Fruit fly (Drosophila melanogaster) Kc167 (cell line): ENCODE measurements around the gene Pgd.

Experiments used
- Myc ChIP-seq: fragments of >200 bp; optimal IDR thresholded peaks from 2 replicates; lab custom pipeline; 2017; ENCODE audit warnings: missing external identifiers
- Sin3A ChIP-seq: fragments of >200 bp; optimal IDR thresholded peaks from 2 replicates; lab custom pipeline; 2018; ENCODE audit warnings: missing external identifiers
- h ChIP-seq: fragments of >200 bp; optimal IDR thresholded peaks from 3 replicates; lab custom pipeline; 2018; ENCODE audit warnings: missing external identifiers
- insv ChIP-seq: fragments of >200 bp; optimal IDR thresholded peaks from 3 replicates; lab custom pipeline; 2018; ENCODE audit warnings: missing external identifiers
- psq ChIP-seq: fragments of >200 bp; optimal IDR thresholded peaks from 2 replicates; lab custom pipeline; 2017; ENCODE audit warnings: missing external identifiers
- ttk ChIP-seq: sonication (Bioruptor generic); optimal IDR thresholded peaks from 2 replicates; lab custom pipeline; 2017; ENCODE audit warnings: missing external identifiers

Gene Pgd

DNA sequence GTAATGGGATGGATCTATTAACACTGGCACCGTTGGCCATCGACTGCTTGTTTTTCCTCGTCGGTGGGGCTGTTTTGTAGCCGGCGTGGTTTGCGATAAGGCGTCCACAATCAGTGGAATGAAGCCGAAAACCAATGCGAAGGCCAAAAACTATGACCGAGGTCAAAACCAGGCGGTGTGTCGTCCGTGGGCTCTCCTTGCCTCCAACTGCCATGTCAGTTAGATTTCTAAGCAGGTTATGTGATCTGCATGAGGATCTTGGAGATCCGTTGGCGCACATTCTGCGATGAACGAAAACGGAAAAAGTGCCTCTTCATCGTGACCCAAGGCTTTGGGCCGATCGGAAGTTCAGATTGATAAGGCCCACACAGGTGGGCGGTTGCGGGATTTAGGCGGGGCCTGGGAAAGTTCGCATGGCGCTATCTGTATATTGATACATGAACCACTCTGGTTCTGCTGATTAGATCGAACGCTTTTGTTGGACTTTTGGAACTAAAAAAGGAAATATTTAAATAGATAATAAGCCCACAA lies 30.4 kb downstream of the Pgd start, which contains the start of gene Cyp4d14:
Gene Cyp4d14, minus strand, starts transcription at position 51 of the 531 bp plus-strand sequence.
- no peak for TF ChIP-seq Sin3A (lab: Kevin White, UChicago)
- TF ChIP-seq ttk: no peak
- TF ChIP-seq Myc: no peak
- no peak for TF ChIP-seq h (lab: Kevin White, UChicago)
- TF ChIP-seq insv (lab: Kevin White, UChicago): no peak
- TF ChIP-seq psq (lab: Kevin White, UChicago): no peak

DNA sequence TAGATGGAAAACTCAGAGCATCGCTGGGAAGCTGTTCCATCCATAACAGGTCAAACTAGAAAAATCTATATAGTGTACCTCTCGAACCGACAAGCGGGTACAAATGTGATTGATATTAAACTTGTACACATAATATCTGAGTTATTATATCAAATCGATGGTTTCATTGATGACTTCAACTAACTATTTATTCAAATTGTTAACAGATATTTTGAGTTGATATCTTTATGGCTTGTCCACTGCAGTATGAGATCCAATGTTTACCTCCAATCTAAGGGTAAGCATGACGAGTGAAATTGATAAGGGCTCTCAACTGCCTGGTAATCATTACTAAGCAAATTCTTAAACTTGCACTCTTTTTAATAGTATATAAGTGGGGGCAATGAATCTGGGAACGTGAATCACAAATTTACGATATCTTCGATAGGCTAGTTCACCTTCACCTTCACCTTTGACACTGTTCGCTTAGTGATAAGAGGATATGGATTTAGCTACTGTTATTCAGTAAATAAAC lies 31.1 kb downstream of the Pgd start, which contains the start of gene Cyp4d2:
Gene Cyp4d2, plus strand, starts transcription at position 51 of the 514 bp plus-strand sequence.
- TF ChIP-seq Myc: no peak
- no peak for TF ChIP-seq Sin3A (lab: Kevin White, UChicago)
- TF ChIP-seq psq (lab: Kevin White, UChicago): no peak
- TF ChIP-seq insv (lab: Kevin White, UChicago): no peak
- TF ChIP-seq h (lab: Kevin White, UChicago): no peak
- no peak for TF ChIP-seq ttk

DNA sequence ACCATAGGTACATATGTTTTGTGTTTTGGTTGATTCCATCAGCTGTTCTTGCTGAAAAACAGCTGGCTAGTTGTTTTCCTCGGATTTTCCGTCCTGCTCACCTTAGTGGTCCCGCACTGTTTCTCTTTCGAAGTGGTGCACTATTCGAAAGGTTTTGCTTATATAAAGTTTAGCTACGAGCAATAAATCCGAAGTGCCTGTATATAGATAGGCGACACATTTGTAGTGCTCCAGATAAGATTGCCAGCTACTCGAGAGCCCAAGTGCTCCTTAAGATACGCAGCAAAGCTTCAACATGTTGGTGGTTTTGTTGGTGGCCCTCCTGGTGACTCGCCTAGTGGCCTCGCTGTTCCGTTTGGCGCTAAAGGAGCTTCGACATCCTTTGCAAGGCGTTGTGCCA lies 33.9 kb downstream of the Pgd start, which contains the start of gene Cyp4ae1:
Gene Cyp4ae1, plus strand, starts transcription at position 206 of the 400 bp plus-strand sequence.
- TF ChIP-seq Sin3A (lab: Kevin White, UChicago) (no peak), psq (lab: Kevin White, UChicago) (no peak), h (lab: Kevin White, UChicago) (no peak), ttk (no peak), insv (lab: Kevin White, UChicago) (no peak), Myc (no peak)

- no peak for TF ChIP-seq Myc
- no peak for TF ChIP-seq Sin3A (lab: Kevin White, UChicago)
- no peak for TF ChIP-seq insv (lab: Kevin White, UChicago)
- no peak for TF ChIP-seq ttk
- no peak for TF ChIP-seq psq (lab: Kevin White, UChicago)
- no peak for TF ChIP-seq h (lab: Kevin White, UChicago)
Observed at dm6 chrX:2180750-2181261, 35.9 kb downstream of the Pgd start, which contains the start of gene pn. TSS of gene pn (plus strand) at chrX:2181211.

dm6 chrX:2184563-2184962 lies 39.6 kb downstream of the Pgd start, which contains the start of the genes Nmd3 and CG17776:
TSS of gene Nmd3 (minus strand) at chrX:2184668.
TSS of gene CG17776 (plus strand) at chrX:2184725.
- no peak for TF ChIP-seq h (lab: Kevin White, UChicago)
- TF ChIP-seq insv (lab: Kevin White, UChicago): no peak
- no peak for TF ChIP-seq psq (lab: Kevin White, UChicago)

DNA sequence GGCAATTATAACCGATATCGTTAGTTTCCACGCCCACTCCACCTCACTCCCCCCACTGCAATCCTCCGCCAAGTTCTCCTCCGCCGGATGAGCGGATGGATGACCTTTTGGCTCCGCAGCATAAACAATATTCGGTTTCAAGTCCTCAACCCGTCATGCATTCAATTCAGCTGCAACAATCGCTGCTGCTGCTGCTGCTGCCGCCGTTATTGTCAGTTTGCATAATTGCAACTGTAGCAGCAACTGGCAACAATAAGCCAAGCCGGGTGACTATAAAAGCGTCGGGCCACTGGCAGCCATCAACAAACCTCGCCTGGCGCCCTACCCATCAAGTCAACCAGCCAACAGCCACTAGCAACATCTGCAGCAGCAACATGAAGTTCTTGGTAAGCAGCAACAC lies 41.6 kb downstream of the Pgd start, which contains the start of gene CG17777:
Gene CG17777, plus strand, starts transcription at position 301 of the 400 bp plus-strand sequence.
- no peak for TF ChIP-seq Sin3A (lab: Kevin White, UChicago)
- no peak for TF ChIP-seq ttk
- no peak for TF ChIP-seq insv (lab: Kevin White, UChicago)
- TF ChIP-seq psq (lab: Kevin White, UChicago): no peak
- no peak for TF ChIP-seq h (lab: Kevin White, UChicago)
- TF ChIP-seq Myc: no peak

dm6 chrX:2187520-2187919 lies 42.6 kb downstream of the Pgd start, which contains the start of gene CG3457:
TSS of gene CG3457 (plus strand) at chrX:2187820.
- TF ChIP-seq Myc (no peak), ttk (no peak), h (lab: Kevin White, UChicago) (no peak)

DNA sequence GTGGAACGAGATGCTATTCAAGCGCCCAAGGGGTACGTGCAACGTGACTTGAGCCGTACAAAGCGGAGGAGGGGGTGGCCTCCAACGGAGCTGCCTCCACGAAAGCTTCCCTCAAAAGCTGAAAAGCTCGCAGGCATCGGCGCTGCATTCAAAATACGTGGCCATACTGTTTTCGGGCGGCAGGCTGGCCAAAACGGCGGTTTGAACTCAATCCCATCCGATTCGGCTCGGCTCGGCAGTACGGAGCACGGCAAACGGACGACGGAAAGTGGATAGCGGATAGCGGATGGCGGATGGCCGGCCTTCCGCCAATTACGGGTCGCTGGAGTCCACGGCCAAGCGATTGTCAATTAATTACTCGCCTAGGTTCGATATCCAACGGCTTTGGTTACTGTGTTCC lies 44.0 kb downstream of the Pgd start, which contains the start of gene Mct1:
Gene Mct1, plus strand, starts transcription at position 301 of the 400 bp plus-strand sequence.
- TF ChIP-seq Sin3A (lab: Kevin White, UChicago) (no peak), Myc (no peak), h (lab: Kevin White, UChicago) (no peak), ttk (no peak), psq (lab: Kevin White, UChicago) (no peak), insv (lab: Kevin White, UChicago) (no peak)

DNA sequence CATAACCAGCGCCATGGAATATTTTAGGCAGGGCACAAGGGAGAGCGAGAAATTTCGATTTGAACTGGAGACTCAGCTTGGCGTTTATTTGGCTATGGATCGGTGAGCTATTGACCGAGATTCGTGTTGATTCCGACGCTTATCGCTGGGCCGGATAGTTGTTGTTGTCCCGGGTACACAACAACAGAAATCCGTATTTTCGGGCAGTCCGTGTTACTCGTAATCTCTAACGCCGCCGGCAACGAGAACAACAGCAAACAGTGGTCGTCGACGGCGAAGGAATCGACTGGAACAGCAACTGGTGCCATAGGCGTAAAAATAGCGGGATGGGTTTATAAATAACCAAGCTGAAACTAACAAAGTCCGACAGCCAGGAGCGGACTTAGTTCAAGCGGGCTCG lies 47.0 kb downstream of the Pgd start:
- TF ChIP-seq ttk (no peak), Sin3A (lab: Kevin White, UChicago) (no peak), psq (lab: Kevin White, UChicago) (no peak), h (lab: Kevin White, UChicago) (no peak), insv (lab: Kevin White, UChicago) (no peak), Myc (no peak)

dm6 chrX:2193158-2193557 lies 48.2 kb downstream of the Pgd start:
- no peak for TF ChIP-seq Sin3A (lab: Kevin White, UChicago)
- no peak for TF ChIP-seq insv (lab: Kevin White, UChicago)
- no peak for TF ChIP-seq psq (lab: Kevin White, UChicago)
- no peak for TF ChIP-seq h (lab: Kevin White, UChicago)
- no peak for TF ChIP-seq ttk
- no peak for TF ChIP-seq Myc

DNA sequence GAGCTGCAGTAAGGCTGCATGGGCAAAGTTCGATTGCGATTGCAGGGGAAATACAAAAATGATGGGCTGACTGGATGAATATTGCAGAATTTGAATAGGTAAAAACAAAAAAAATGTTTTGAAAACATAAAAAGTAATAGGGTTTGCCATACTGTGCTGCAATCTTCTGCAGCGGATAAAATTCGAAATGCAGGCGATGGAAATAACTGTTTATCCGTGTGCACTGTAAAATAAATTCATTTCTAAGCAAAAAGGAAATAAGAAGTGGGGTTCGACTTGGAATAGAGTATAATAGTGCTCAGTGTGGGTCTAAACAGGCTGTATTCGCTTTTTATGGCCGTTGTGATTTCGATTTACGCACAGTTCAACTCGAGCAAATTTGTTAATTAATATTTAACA lies 48.9 kb downstream of the Pgd start, which contains the start of gene CG14053:
Gene CG14053, minus strand, starts transcription at position 101 of the 399 bp plus-strand sequence.
- TF ChIP-seq ttk (no peak), h (lab: Kevin White, UChicago) (no peak), Myc (no peak), insv (lab: Kevin White, UChicago) (no peak), Sin3A (lab: Kevin White, UChicago) (no peak), psq (lab: Kevin White, UChicago) (no peak)
